Fruit fly (Drosophila melanogaster): ENCODE results near the gene Oatp33Ea.

- TF ChIP-seq eyg (GFP tag; optimal IDR thresholded peaks at IDR 0.05) = no peak
- TF ChIP-seq MTF-1 (GFP tag; optimal IDR thresholded peaks at IDR 0.05; ENCODE audit: borderline replicate concordance) = no peak
- TF ChIP-seq Hr3 (GFP tag; optimal IDR thresholded peaks at IDR 0.05) = no peak
- TF ChIP-seq CG32532 (GFP tag; IDR thresholded peaks at IDR 0.05) = no peak
- TF ChIP-seq abd-A (tag; optimal IDR thresholded peaks at IDR 0.05) = no peak
- TF ChIP-seq bcd (GFP tag; optimal IDR thresholded peaks at IDR 0.05) = no peak
- no peak for TF ChIP-seq NFAT (GFP tag; IDR thresholded peaks at IDR 0.05)
- TF ChIP-seq CG11247 (GFP tag; IDR thresholded peaks at IDR 0.05) = no peak
- TF ChIP-seq CG16863 (GFP tag; optimal IDR thresholded peaks at IDR 0.05) = no peak
- TF ChIP-seq CG9437 (GFP tag; optimal IDR thresholded peaks at IDR 0.05) = no peak
- TF ChIP-seq CrebB (tag; optimal IDR thresholded peaks at IDR 0.05) = no peak
- no peak for TF ChIP-seq Xrp1 (GFP tag; IDR thresholded peaks at IDR 0.05)
- TF ChIP-seq CG4404 (GFP tag; IDR thresholded peaks at IDR 0.05) = no peak
- no peak for TF ChIP-seq CG18599 (GFP tag; optimal IDR thresholded peaks at IDR 0.05)
These were observed 35.1 kb upstream of the Oatp33Ea start for dm6 chr2L:12480846-12481245.
